Worm (Caenorhabditis elegans) whole organism, L3 larva: Measurements from ENCODE around the gene zmp-4.

Experiments
- R02D3.7 ChIP-seq: fragments of 150-350 bp; optimal IDR thresholded peaks from 2 replicates; lab custom pipeline; 2014; ENCODE audit warnings: missing biosample characterization, missing genetic modification characterization
- ama-1 ChIP-seq: fragments of 150-350 bp; optimal IDR thresholded peaks from 2 replicates; lab custom pipeline; 2018
- ceh-9 ChIP-seq: sonication (generic microtip); optimal IDR thresholded peaks from 2 replicates; lab custom pipeline; 2018; ENCODE audit warnings: missing biosample characterization, missing genetic modification characterization
- nhr-11 ChIP-seq: fragments of 150-350 bp; optimal IDR thresholded peaks from 2 replicates; lab custom pipeline; 2014; ENCODE audit warnings: missing biosample characterization, missing genetic modification characterization
- pqm-1 ChIP-seq: fragments of 150-350 bp; optimal IDR thresholded peaks from 2 replicates; lab custom pipeline; 2017; ENCODE audit warnings: missing biosample characterization, missing genetic modification characterization, inconsistent platforms
- unc-62 ChIP-seq: fragments of 150-350 bp; sonication (generic microtip); optimal IDR thresholded peaks from 4 replicates; lab custom pipeline; 2014; ENCODE audit warnings: missing biosample characterization, missing genetic modification reagents, missing genetic modification characterization

- TF ChIP-seq unc-62 (no peak), ama-1 (lab: Kevin White, UChicago) (no peak), pqm-1 (tag; lab: Kevin White, UChicago) (no peak), nhr-11 (no peak), R02D3.7 (tag; lab: Kevin White, UChicago) (no peak), ceh-9 (tag; lab: Kevin White, UChicago) (no peak)
These were observed 2.7 kb upstream of the zmp-4 start, which contains the start of gene srg-54 for ce11 chrV:14924104-14924503.
